Worm (Caenorhabditis elegans) whole organism, L4 larva: ENCODE results near the gene suex-2.

Source experiments
- F44E2.7 ChIP-seq: fragments of 200-800 bp; sonication (Bioruptor generic); IDR thresholded peaks from 2 replicates; pipeline ENCODE4 v2.1.2; 2022; ENCODE audit warnings: missing genetic modification characterization, missing compliant biosample characterization
- F49E8.2 ChIP-seq: sonication (generic microtip); optimal IDR thresholded peaks from 2 replicates; lab custom pipeline; 2016; ENCODE audit warnings: missing compliant biosample characterization, mild to moderate bottlenecking, missing genetic modification characterization, borderline replicate concordance
- T26A8.4 ChIP-seq: fragments of 200-800 bp; sonication (Bioruptor generic); IDR thresholded peaks from 2 replicates; pipeline ENCODE4 v1.3.6; 2022; ENCODE audit warnings: missing genetic modification characterization, missing compliant biosample characterization
- Y105C5A.15 ChIP-seq: fragments of 200-800 bp; sonication (Bioruptor generic); IDR thresholded peaks from 2 replicates; pipeline ENCODE4 v1.3.6; 2022; ENCODE audit warnings: missing genetic modification characterization, missing compliant biosample characterization
- aha-1 ChIP-seq: fragments of 150-350 bp; peaks from one replicate; lab custom pipeline; 2014; ENCODE audit warnings: missing biosample characterization, missing genetic modification characterization
- aly-2 ChIP-seq: sonication (generic microtip); optimal IDR thresholded peaks from 2 replicates; lab custom pipeline; 2018; ENCODE audit warnings: missing biosample characterization, missing genetic modification characterization
- ama-1 ChIP-seq: fragments of 150-350 bp; optimal IDR thresholded peaks from 2 replicates; lab custom pipeline; 2014; ENCODE audit warnings: inconsistent platforms, mixed read lengths
- ceh-32 ChIP-seq: sonication (generic microtip); optimal IDR thresholded peaks from 2 replicates; lab custom pipeline; 2016; ENCODE audit warnings: mild to moderate bottlenecking, missing genetic modification characterization, missing compliant biosample characterization; ENCODE audit not compliant: poor library complexity
- ces-1 ChIP-seq: fragments of 150-350 bp; sonication (generic microtip); optimal IDR thresholded peaks from 4 replicates; lab custom pipeline; 2014; ENCODE audit warnings: missing biosample characterization, missing genetic modification reagents, missing genetic modification characterization
- cey-2 ChIP-seq: sonication (generic microtip); optimal IDR thresholded peaks from 3 replicates; lab custom pipeline; 2017; ENCODE audit warnings: missing genetic modification characterization, mild to moderate bottlenecking, missing compliant biosample characterization, antibody characterized with exemption, borderline replicate concordance; ENCODE audit not compliant: insufficient read depth
- ctbp-1 ChIP-seq: fragments of 200-800 bp; sonication (Bioruptor generic); IDR thresholded peaks from 2 replicates; pipeline ENCODE4 v1.3.6; 2022; ENCODE audit warnings: missing genetic modification reagents, missing genetic modification characterization, missing compliant biosample characterization
- daf-16 ChIP-seq, 3 experiments: sonication (generic microtip); optimal IDR thresholded peaks; 2 replicates each; lab custom pipeline; 2016 to 2017; ENCODE audit warnings: missing genetic modification characterization in 3 of 3, missing genetic modification reagents in 3 of 3, mild to moderate bottlenecking in 2 of 3, missing compliant biosample characterization in 2 of 3, missing biosample characterization in 1 of 3, moderate library complexity in 1 of 3
- daf-8 ChIP-seq: fragments of 200-800 bp; sonication (Bioruptor generic); IDR thresholded peaks from 2 replicates; pipeline ENCODE4 v1.3.6; 2022; ENCODE audit warnings: missing genetic modification characterization, missing compliant biosample characterization
- dmd-6 ChIP-seq: fragments of 200-800 bp; sonication (Bioruptor generic); IDR thresholded peaks from 2 replicates; pipeline ENCODE4 v1.3.6; 2022; ENCODE audit warnings: missing genetic modification reagents, missing genetic modification characterization, missing compliant biosample characterization
- dmd-8 ChIP-seq: fragments of 200-800 bp; sonication (Bioruptor generic); IDR thresholded peaks from 2 replicates; pipeline ENCODE4 v1.3.6; 2022; ENCODE audit warnings: missing genetic modification characterization, missing compliant biosample characterization
- dve-1 ChIP-seq: sonication (generic microtip); optimal IDR thresholded peaks from 2 replicates; lab custom pipeline; 2017; ENCODE audit warnings: antibody characterized with exemption, mild to moderate bottlenecking, missing genetic modification characterization, missing compliant biosample characterization; ENCODE audit not compliant: insufficient read depth
- gei-8 ChIP-seq: fragments of 200-800 bp; sonication (Bioruptor generic); optimal IDR thresholded peaks from 2 replicates; lab custom pipeline; 2018; ENCODE audit warnings: mild to moderate bottlenecking, missing genetic modification characterization, missing compliant biosample characterization
- hif-1 ChIP-seq, 2 experiments: sonication (generic microtip); optimal IDR thresholded peaks; 2 replicates each; lab custom pipeline; 2016 to 2017; ENCODE audit warnings: missing compliant biosample characterization in 2 of 2, missing genetic modification characterization in 2 of 2, missing genetic modification reagents in 2 of 2, missing genotype in 2 of 2, mild to moderate bottlenecking in 1 of 2
- hlh-11 ChIP-seq: fragments of 200-800 bp; sonication (Bioruptor generic); optimal IDR thresholded peaks from 2 replicates; lab custom pipeline; 2018; ENCODE audit warnings: mild to moderate bottlenecking, missing genetic modification characterization, missing compliant biosample characterization
- hlh-30 ChIP-seq: sonication (generic microtip); optimal IDR thresholded peaks from 2 replicates; lab custom pipeline; 2017; ENCODE audit warnings: antibody characterized with exemption, mild to moderate bottlenecking, missing genetic modification characterization, missing compliant biosample characterization; ENCODE audit not compliant: insufficient read depth
- hmg-1.1 ChIP-seq: fragments of 200-800 bp; sonication (Bioruptor generic); IDR thresholded peaks from 2 replicates; pipeline ENCODE4 v1.3.6; 2022; ENCODE audit warnings: missing genetic modification reagents, missing genetic modification characterization, missing compliant biosample characterization
- lsy-2 ChIP-seq, 2 experiments: fragments of 150-350 bp in 1 of 2; sonication (generic microtip) in 1 of 2; optimal IDR thresholded peaks; 2 replicates each; lab custom pipeline; 2014 to 2017; ENCODE audit warnings: missing biosample characterization in 2 of 2, missing genetic modification characterization in 2 of 2
- madf-5 ChIP-seq, 2 experiments: fragments of 200-800 bp; sonication (Bioruptor generic); IDR thresholded peaks; 2 replicates each; pipeline ENCODE4 v1.3.6; 2022; ENCODE audit warnings: missing compliant biosample characterization in 2 of 2, missing genetic modification characterization in 2 of 2
- nhr-25 ChIP-seq: sonication (generic microtip); optimal IDR thresholded peaks from 2 replicates; lab custom pipeline; 2017; ENCODE audit warnings: missing genetic modification characterization, mild to moderate bottlenecking, missing compliant biosample characterization, antibody characterized with exemption, moderate library complexity, borderline replicate concordance; ENCODE audit not compliant: insufficient read depth
- nhr-28 ChIP-seq: fragments of 150-350 bp; optimal IDR thresholded peaks from 2 replicates; lab custom pipeline; 2014; ENCODE audit warnings: missing biosample characterization, missing genetic modification characterization
- nhr-76 ChIP-seq: fragments of 150-350 bp; optimal IDR thresholded peaks from 2 replicates; lab custom pipeline; 2014; ENCODE audit warnings: missing biosample characterization, missing genetic modification characterization
- php-3 ChIP-seq: fragments of 200-800 bp; sonication (Bioruptor generic); IDR thresholded peaks from 2 replicates; pipeline ENCODE4 v1.3.6; 2022; ENCODE audit warnings: missing genetic modification reagents, missing genetic modification characterization, missing compliant biosample characterization
- pqm-1 ChIP-seq: sonication (generic microtip); optimal IDR thresholded peaks from 2 replicates; lab custom pipeline; 2017; ENCODE audit warnings: missing biosample characterization, missing genetic modification characterization
- rbr-2 ChIP-seq: sonication (generic microtip); optimal IDR thresholded peaks from 2 replicates; lab custom pipeline; 2016; ENCODE audit warnings: missing genotype, missing genetic modification characterization, missing compliant biosample characterization
- sdz-12 ChIP-seq: fragments of 200-800 bp; sonication (Bioruptor generic); optimal IDR thresholded peaks from 2 replicates; lab custom pipeline; 2018; ENCODE audit warnings: mild to moderate bottlenecking, missing genetic modification characterization, missing compliant biosample characterization
- set-16 ChIP-seq: fragments of 200-800 bp; sonication (Bioruptor generic); IDR thresholded peaks from 2 replicates; pipeline ENCODE4 v1.3.6; 2022; ENCODE audit warnings: missing genetic modification reagents, missing genetic modification characterization, missing compliant biosample characterization
- skn-1 ChIP-seq: fragments of 150-350 bp; optimal IDR thresholded peaks from 2 replicates; lab custom pipeline; 2014; ENCODE audit warnings: missing biosample characterization, missing genetic modification characterization
- snpc-1.2 ChIP-seq: fragments of 200-800 bp; sonication (Bioruptor generic); IDR thresholded peaks from 2 replicates; pipeline ENCODE4 v1.3.6; 2022; ENCODE audit warnings: missing genetic modification reagents, missing genetic modification characterization, missing compliant biosample characterization
- spr-1 ChIP-seq: sonication (generic microtip); optimal IDR thresholded peaks from 2 replicates; lab custom pipeline; 2016; ENCODE audit warnings: mild to moderate bottlenecking, missing genetic modification characterization, missing compliant biosample characterization
- unc-39 ChIP-seq: sonication (generic microtip); optimal IDR thresholded peaks from 2 replicates; lab custom pipeline; 2017; ENCODE audit warnings: missing biosample characterization, missing genetic modification characterization
- vab-7 ChIP-seq: fragments of 200-800 bp; sonication (Bioruptor generic); IDR thresholded peaks from 2 replicates; pipeline ENCODE4 v1.3.6; 2022; ENCODE audit warnings: missing genetic modification reagents, missing genetic modification characterization, missing compliant biosample characterization
- ztf-7 ChIP-seq: fragments of 150-350 bp; optimal IDR thresholded peaks from 2 replicates; lab custom pipeline; 2014; ENCODE audit warnings: missing biosample characterization, missing genetic modification characterization

suex-2 gene

ce11 chrIV:8979062-8979612 is 11.0 kb downstream of the suex-2 start:
- TF ChIP-seq daf-16 (GFP tag; optimal IDR thresholded peaks at IDR 0.05; lab: Kevin White, UChicago) (no peak), daf-16 (tag; optimal IDR thresholded peaks at IDR 0.05; lab: Kevin White, UChicago) (no peak), skn-1 (tag; lab: Kevin White, UChicago) (no peak), Y105C5A.15 (no peak), lsy-2 (tag; optimal IDR thresholded peaks at IDR 0.05; lab: Kevin White, UChicago) (no peak), set-16 (GFP tag; lab: Robert Waterston, UW) (peak; percentile 95), ctbp-1 (GFP tag; lab: Robert Waterston, UW) (peak; percentile 23; the same call in 1 of the 2 replicates), cey-2 (no peak), snpc-1.2 (0 out of 2 replicates have a peak, but pooled peaks have one; percentile 24), vab-7 (GFP tag; lab: Robert Waterston, UW) (no peak)

- TF ChIP-seq cey-2 (peak; percentile 38), unc-39 (tag; lab: Kevin White, UChicago) (no peak), pqm-1 (no peak), aha-1 (tag; lab: Kevin White, UChicago) (peak; percentile 18), dmd-6 (GFP tag; lab: Robert Waterston, UW) (peak; percentile 16; the same call in 1 of the 2 replicates), php-3 (GFP tag; lab: Robert Waterston, UW) (no peak), spr-1 (tag; lab: Kevin White, UChicago) (no peak), ceh-32 (tag; lab: Kevin White, UChicago) (no peak), nhr-76 (tag; lab: Kevin White, UChicago) (peak; percentile 22), madf-5 (GFP tag; IDR thresholded peaks at IDR 0.05; lab: Robert Waterston, UW) (no peak), T26A8.4 (GFP tag; lab: Robert Waterston, UW) (no peak)
These were observed 11.6 kb downstream of the suex-2 start, which contains the start of gene col-119 for ce11 chrIV:8979695-8980094. Gene col-119, minus strand, starts transcription at chrIV:8979795.

- no peak for TF ChIP-seq F44E2.7 (GFP tag; lab: Robert Waterston, UW)
- TF ChIP-seq, all 104 proteins: peak for 0
These were observed 16.5 kb downstream of the suex-2 start, which contains the start of gene nstp-1 for ce11 chrIV:8984566-8984965. Gene nstp-1, plus strand, starts transcription at chrIV:8984866.

DNA sequence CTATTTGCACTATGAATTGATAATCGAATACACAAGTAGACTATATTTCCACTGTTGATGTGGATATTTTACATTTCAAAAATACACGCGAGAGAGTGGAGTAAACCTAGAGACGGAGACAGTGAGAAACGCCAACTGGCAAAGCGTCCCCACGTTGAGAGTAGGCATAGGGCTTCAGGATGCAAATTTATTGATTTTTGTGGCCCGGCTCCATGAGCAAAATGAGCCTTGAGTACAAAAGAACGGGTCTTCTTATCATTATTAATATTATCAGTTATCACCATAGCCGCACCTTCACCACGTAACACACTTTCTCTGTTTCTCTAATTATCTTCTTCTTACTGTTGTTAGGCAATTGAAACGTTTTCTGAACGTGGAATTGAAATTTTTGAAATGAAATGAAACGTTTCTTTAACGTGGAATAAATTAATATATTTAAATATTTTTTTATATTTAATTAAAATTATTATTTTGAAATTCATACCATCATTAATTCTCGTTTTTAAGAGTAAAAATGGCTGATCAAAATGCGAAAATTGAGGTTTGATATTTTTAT is 18.7 kb downstream of the suex-2 start, which contains the start of gene bre-1:
TSS of gene bre-1 (plus strand) at position 506 of the 556 bp plus-strand sequence.
- no peak for TF ChIP-seq ama-1 (lab: Kevin White, UChicago)
- no peak for TF ChIP-seq ztf-7 (tag; lab: Kevin White, UChicago)
- peak; percentile 44 for TF ChIP-seq dve-1 (tag; lab: Kevin White, UChicago)
- TF ChIP-seq nhr-28 (tag; lab: Kevin White, UChicago) = peak; percentile 7
- TF ChIP-seq daf-16 (GFP tag; optimal IDR thresholded peaks at IDR 0.05; lab: Kevin White, UChicago) = no peak
- TF ChIP-seq daf-16 (tag; optimal IDR thresholded peaks at IDR 0.05; lab: Kevin White, UChicago) = peak; percentile 49
- 0 out of 2 replicates have a peak, but pooled peaks have one; percentile 35 for TF ChIP-seq hmg-1.1 (GFP tag; lab: Robert Waterston, UW)
- TF ChIP-seq hlh-11 (tag; lab: Kevin White, UChicago) = no peak
- TF ChIP-seq, all 104 proteins: peak for 4

DNA sequence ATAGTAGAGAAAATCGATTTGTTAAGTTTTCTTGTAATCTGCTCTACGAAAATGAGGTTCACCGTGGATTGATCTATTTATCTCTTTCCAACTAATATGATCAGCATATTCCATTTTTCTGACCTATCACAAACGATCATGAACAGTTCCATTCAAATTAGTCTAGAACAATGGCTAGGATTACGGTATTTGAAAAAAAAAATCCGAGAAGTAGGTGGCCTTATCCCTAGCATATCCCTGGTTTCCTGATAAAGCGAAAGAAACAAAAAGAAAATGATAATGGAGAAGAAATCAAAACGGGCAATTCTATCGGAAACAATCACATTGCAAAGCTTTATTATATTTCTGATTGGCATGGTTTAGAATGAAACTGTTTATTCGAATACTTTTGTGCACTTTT is 24.7 kb downstream of the suex-2 start, which contains the start of gene mltn-12:
TSS of gene mltn-12 (plus strand) at position 301 of the 400 bp plus-strand sequence.
- TF ChIP-seq ama-1 (lab: Kevin White, UChicago) = no peak

DNA sequence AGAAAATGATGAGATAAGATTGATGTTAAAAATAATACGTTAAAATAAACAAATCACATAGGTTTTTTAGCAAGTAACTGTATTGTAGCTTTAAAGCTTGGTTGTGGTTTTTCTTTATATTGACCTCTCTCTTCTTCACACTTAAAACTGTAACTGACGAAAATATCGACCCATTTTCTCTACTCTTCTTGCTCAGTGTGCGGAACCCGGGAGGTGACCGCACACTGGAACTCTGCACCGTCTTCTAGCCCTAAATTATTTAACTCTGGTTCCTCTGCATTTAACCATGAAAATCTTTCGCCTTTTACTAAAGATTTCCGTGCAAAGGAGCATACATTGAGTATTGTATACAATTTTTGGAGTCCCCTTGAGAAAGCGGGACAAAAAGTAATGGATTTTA is 26.4 kb downstream of the suex-2 start:
- TF ChIP-seq hlh-30 (tag; lab: Kevin White, UChicago) (no peak), T26A8.4 (GFP tag; lab: Robert Waterston, UW) (no peak), gei-8 (GFP tag; lab: Kevin White, UChicago) (no peak), hif-1 (tag; optimal IDR thresholded peaks at IDR 0.05; lab: Kevin White, UChicago) (no peak), madf-5 (GFP tag; IDR thresholded peaks at IDR 0.05; lab: Robert Waterston, UW) (no peak), F49E8.2 (tag; lab: Kevin White, UChicago) (no peak), ztf-7 (tag; lab: Kevin White, UChicago) (no peak), sdz-12 (GFP tag; lab: Kevin White, UChicago) (no peak), daf-8 (GFP tag; lab: Robert Waterston, UW) (no peak), dmd-8 (GFP tag; lab: Robert Waterston, UW) (no peak), nhr-25 (tag; lab: Kevin White, UChicago) (no peak), dmd-6 (GFP tag; lab: Robert Waterston, UW) (no peak), ces-1 (GFP tag; lab: Kevin White, UChicago) (no peak), aly-2 (tag; lab: Kevin White, UChicago) (no peak), Y105C5A.15 (no peak), skn-1 (tag; lab: Kevin White, UChicago) (no peak), nhr-76 (tag; lab: Kevin White, UChicago) (no peak), rbr-2 (no peak)
